Worm (Caenorhabditis elegans) whole organism, L4 larva: ENCODE measurements around the gene F53A9.8.

Experiments used
- ama-1 ChIP-seq: fragments of 150-350 bp; optimal IDR thresholded peaks from 2 replicates; lab custom pipeline; 2014; ENCODE audit warnings: inconsistent platforms, mixed read lengths
- lin-15B ChIP-seq: fragments of 150-350 bp; sonication (generic microtip); optimal IDR thresholded peaks from 3 replicates; lab custom pipeline; 2014; ENCODE audit warnings: missing biosample characterization, missing genetic modification characterization

- TF ChIP-seq ama-1 (lab: Kevin White, UChicago) (no peak), lin-15B (no peak)
Measured at ce11 chrX:8741629-8742170, 23.0 kb upstream of the F53A9.8 start.
